Fruit fly (Drosophila melanogaster): ENCODE results near the gene CG42540.
A peak's percentile ranks its signal among the peaks of the same experiment; 100 is the strongest.

Gene CG42540

dm6 chr3L:4625387-4626386 lies 69.8 kb downstream of the CG42540 start, which contains the start of gene Src64B:
TSS of gene Src64B (minus strand) at chr3L:4626196.
- TF ChIP-seq CG9948 (tag; optimal IDR thresholded peaks at IDR 0.05), result no peak
- TF ChIP-seq EcR (GFP tag; optimal IDR thresholded peaks at IDR 0.05), result peak; percentile 67
- TF ChIP-seq CG4496 (GFP tag; IDR thresholded peaks at IDR 0.05), result peak; percentile 67; the same call in 2 of the 3 replicates
- peak; percentile 64 for TF ChIP-seq CG32121 (GFP tag; IDR thresholded peaks at IDR 0.05)
- peak; percentile 15 for TF ChIP-seq CG15710 (tag; optimal IDR thresholded peaks at IDR 0.05)
- peak; percentile 5 for TF ChIP-seq CG14655 (GFP tag; optimal IDR thresholded peaks at IDR 0.05)
- TF ChIP-seq D1 (tag; optimal IDR thresholded peaks at IDR 0.05), result peak; percentile 39
- peak; percentile 42 for TF ChIP-seq CG8159 (tag; optimal IDR thresholded peaks at IDR 0.05)
- peak; percentile 29 for TF ChIP-seq CG8301 (tag; optimal IDR thresholded peaks at IDR 0.05)
- peak; percentile 46 for TF ChIP-seq Ets98B (GFP tag; IDR thresholded peaks at IDR 0.05)
- peak; percentile 43 for TF ChIP-seq Pif1B (GFP tag; optimal IDR thresholded peaks at IDR 0.05)
- TF ChIP-seq Snoo (tag; optimal IDR thresholded peaks at IDR 0.05), result peak; percentile 32
- peak; percentile 53 for TF ChIP-seq Pif1A (GFP tag; optimal IDR thresholded peaks at IDR 0.05)
- TF ChIP-seq CG17806 (tag; optimal IDR thresholded peaks at IDR 0.05), result no peak
- no peak for TF ChIP-seq CG34367 (tag; optimal IDR thresholded peaks at IDR 0.05)
- TF ChIP-seq gl (tag; optimal IDR thresholded peaks at IDR 0.05), result no peak
- no peak; the same call in 2 of the 3 replicates for TF ChIP-seq fd96Ca (GFP tag; IDR thresholded peaks at IDR 0.05)
- TF ChIP-seq CG13204 (GFP tag; optimal IDR thresholded peaks at IDR 0.05), result peak; percentile 38
- TF ChIP-seq CG10348 (GFP tag; IDR thresholded peaks at IDR 0.05), result no peak
- TF ChIP-seq rn (GFP tag; IDR thresholded peaks at IDR 0.05), result no peak
- peak; percentile 36; the same call in 1 of the 2 replicates for TF ChIP-seq CG12605 (GFP tag; IDR thresholded peaks at IDR 0.05)

- TF ChIP-seq CG8301 (tag; optimal IDR thresholded peaks at IDR 0.05) (no peak), CG34367 (tag; optimal IDR thresholded peaks at IDR 0.05) (no peak), Snoo (tag; optimal IDR thresholded peaks at IDR 0.05) (no peak), rn (GFP tag; IDR thresholded peaks at IDR 0.05) (no peak), CG13204 (GFP tag; optimal IDR thresholded peaks at IDR 0.05) (no peak), CG17806 (tag; optimal IDR thresholded peaks at IDR 0.05) (no peak), EcR (GFP tag; optimal IDR thresholded peaks at IDR 0.05) (no peak), CG32121 (GFP tag; IDR thresholded peaks at IDR 0.05) (no peak), CG4496 (GFP tag; IDR thresholded peaks at IDR 0.05) (no peak), CG15710 (tag; optimal IDR thresholded peaks at IDR 0.05) (no peak), CG9948 (tag; optimal IDR thresholded peaks at IDR 0.05) (no peak), Pif1A (GFP tag; optimal IDR thresholded peaks at IDR 0.05) (no peak), CG12605 (GFP tag; IDR thresholded peaks at IDR 0.05) (no peak), CG14655 (GFP tag; optimal IDR thresholded peaks at IDR 0.05) (no peak), D1 (tag; optimal IDR thresholded peaks at IDR 0.05) (no peak), CG8159 (tag; optimal IDR thresholded peaks at IDR 0.05) (no peak), gl (tag; optimal IDR thresholded peaks at IDR 0.05) (no peak), CG10348 (GFP tag; IDR thresholded peaks at IDR 0.05) (no peak)
Observed at dm6 chr3L:4626434-4626833, 70.5 kb downstream of the CG42540 start, which contains the start of gene HDAC1. TSS of gene HDAC1 (plus strand) at chr3L:4626734.

dm6 chr3L:4627012-4627411 lies 71.1 kb downstream of the CG42540 start:
- TF ChIP-seq CG9948 (tag; optimal IDR thresholded peaks at IDR 0.05) (no peak), fd96Ca (GFP tag; IDR thresholded peaks at IDR 0.05) (peak; percentile 49; the same call in 2 of the 3 replicates), CG17806 (tag; optimal IDR thresholded peaks at IDR 0.05) (no peak), Pif1A (GFP tag; optimal IDR thresholded peaks at IDR 0.05) (no peak), CG15710 (tag; optimal IDR thresholded peaks at IDR 0.05) (no peak), Ets98B (GFP tag; IDR thresholded peaks at IDR 0.05) (no peak), CG32121 (GFP tag; IDR thresholded peaks at IDR 0.05) (0 out of 2 replicates have a peak, but pooled peaks have one; percentile 31), CG8301 (tag; optimal IDR thresholded peaks at IDR 0.05) (peak; percentile 24), CG13204 (GFP tag; optimal IDR thresholded peaks at IDR 0.05) (peak; percentile 7), gl (tag; optimal IDR thresholded peaks at IDR 0.05) (peak; percentile 31), CG4496 (GFP tag; IDR thresholded peaks at IDR 0.05) (no peak), CG14655 (GFP tag; optimal IDR thresholded peaks at IDR 0.05) (no peak)

DNA sequence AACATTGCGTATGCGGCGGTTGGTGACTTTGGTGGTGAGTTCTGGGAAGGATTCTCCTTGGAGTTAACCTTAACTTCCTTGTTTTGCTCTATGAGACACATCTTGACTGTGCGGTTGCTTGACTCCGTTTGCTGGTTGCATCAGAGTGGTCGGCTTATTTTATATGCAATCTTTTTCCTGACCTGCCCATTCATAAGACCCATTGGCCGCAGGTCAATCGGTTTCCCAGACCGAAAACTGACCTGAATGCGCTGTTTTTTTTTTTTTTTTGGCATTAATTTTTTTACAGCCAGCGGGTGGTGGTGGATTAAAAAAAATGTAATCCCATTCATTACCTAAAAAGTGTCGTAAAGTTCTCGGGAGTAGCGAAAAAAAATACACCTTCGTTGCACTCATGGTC lies 78.8 kb downstream of the CG42540 start, which contains the start of gene CG13716:
Gene CG13716, minus strand, starts transcription at position 101 of the 400 bp plus-strand sequence.
- TF ChIP-seq CG12605 (GFP tag; IDR thresholded peaks at IDR 0.05) (no peak), D1 (tag; optimal IDR thresholded peaks at IDR 0.05) (no peak), CG13204 (GFP tag; optimal IDR thresholded peaks at IDR 0.05) (no peak), CG8159 (tag; optimal IDR thresholded peaks at IDR 0.05) (no peak), Pif1B (GFP tag; optimal IDR thresholded peaks at IDR 0.05) (no peak), CG34367 (tag; optimal IDR thresholded peaks at IDR 0.05) (no peak), EcR (GFP tag; optimal IDR thresholded peaks at IDR 0.05) (no peak), CG15710 (tag; optimal IDR thresholded peaks at IDR 0.05) (no peak), CG10348 (GFP tag; IDR thresholded peaks at IDR 0.05) (no peak), rn (GFP tag; IDR thresholded peaks at IDR 0.05) (no peak), Pif1A (GFP tag; optimal IDR thresholded peaks at IDR 0.05) (no peak), CG32121 (GFP tag; IDR thresholded peaks at IDR 0.05) (no peak), fd96Ca (GFP tag; IDR thresholded peaks at IDR 0.05) (no peak)
